Worm (Caenorhabditis elegans) whole organism, midembryonic: Measurements from ENCODE around the gene Y22D7AL.7.

ENCODE experiments used
- T22C8.4 ChIP-seq: fragments of 200-800 bp; sonication (Bioruptor generic); IDR thresholded peaks from 2 replicates; pipeline ENCODE4 v1.3.6; 2022; ENCODE audit warnings: missing genetic modification characterization, missing compliant biosample characterization
- cog-1 ChIP-seq: sonication (generic microtip); optimal IDR thresholded peaks from 2 replicates; lab custom pipeline; 2016; ENCODE audit warnings: missing genetic modification characterization, missing compliant biosample characterization
- flt-1 ChIP-seq: fragments of 200-800 bp; sonication (Bioruptor generic); IDR thresholded peaks from 2 replicates; pipeline ENCODE4 v1.3.6; 2022; ENCODE audit warnings: missing genetic modification characterization, missing compliant biosample characterization
- klf-2 ChIP-seq: fragments of 200-800 bp; sonication (Bioruptor generic); conservative IDR thresholded peaks from 2 replicates; pipeline ENCODE4 v1.3.6; 2022; ENCODE audit warnings: missing genetic modification reagents, missing genetic modification characterization, missing compliant biosample characterization
- med-1 ChIP-seq: sonication (generic microtip); optimal IDR thresholded peaks from 2 replicates; lab custom pipeline; 2017; ENCODE audit warnings: missing genetic modification characterization, mild to moderate bottlenecking, missing compliant biosample characterization, antibody characterized with exemption, missing genetic modification reagents; ENCODE audit not compliant: insufficient read depth
- ref-1 ChIP-seq: fragments of 200-800 bp; sonication (Bioruptor generic); conservative IDR thresholded peaks from 2 replicates; pipeline ENCODE4 v1.3.6; 2022; ENCODE audit warnings: missing genetic modification reagents, missing genetic modification characterization, missing compliant biosample characterization
- tab-1 ChIP-seq: fragments of 200-800 bp; sonication (Bioruptor generic); IDR thresholded peaks from 2 replicates; pipeline ENCODE4 v1.3.6; 2022; ENCODE audit warnings: missing genetic modification characterization, missing compliant biosample characterization
- ztf-23 ChIP-seq: fragments of 200-800 bp; sonication (Bioruptor generic); IDR thresholded peaks from 2 replicates; pipeline ENCODE4 v1.3.6; 2022; ENCODE audit warnings: missing genetic modification reagents, missing genetic modification characterization, missing compliant biosample characterization
- ztf-29 ChIP-seq: fragments of 200-800 bp; sonication (Bioruptor generic); IDR thresholded peaks from 2 replicates; pipeline ENCODE4 v1.3.6; 2022; ENCODE audit warnings: missing genetic modification reagents, missing genetic modification characterization, missing compliant biosample characterization

Y22D7AL.7 gene

ce11 chrIII:1616245-1617026 lies 39.9 kb downstream of the Y22D7AL.7 start:
- TF ChIP-seq T22C8.4 (GFP tag; lab: Robert Waterston, UW) = no peak
- no peak for TF ChIP-seq ztf-29 (GFP tag; lab: Robert Waterston, UW)
- TF ChIP-seq ref-1 = no peak
- no peak for TF ChIP-seq cog-1 (tag; lab: Kevin White, UChicago)
- TF ChIP-seq ztf-23 = no peak
- TF ChIP-seq med-1 (GFP tag; lab: Kevin White, UChicago) = no peak
- TF ChIP-seq klf-2 (GFP tag; lab: Robert Waterston, UW) = no peak
- TF ChIP-seq tab-1 (GFP tag; lab: Robert Waterston, UW) = no peak

ce11 chrIII:1618312-1618711 lies 41.8 kb downstream of the Y22D7AL.7 start:
- no peak for TF ChIP-seq klf-2 (GFP tag; lab: Robert Waterston, UW)
- TF ChIP-seq T22C8.4 (GFP tag; lab: Robert Waterston, UW) = peak; percentile 52; the same call in 1 of the 2 replicates

- TF ChIP-seq ztf-29 (GFP tag; lab: Robert Waterston, UW) (peak; percentile 72), med-1 (GFP tag; lab: Kevin White, UChicago) (peak; percentile 90), klf-2 (GFP tag; lab: Robert Waterston, UW) (peak; percentile 83), tab-1 (GFP tag; lab: Robert Waterston, UW) (peak; percentile 90), ref-1 (no peak), flt-1 (peak; percentile 93), ztf-23 (peak; percentile 89), cog-1 (tag; lab: Kevin White, UChicago) (peak; percentile 90), T22C8.4 (GFP tag; lab: Robert Waterston, UW) (peak; percentile 61)
Observed at ce11 chrIII:1618915-1619314, 42.4 kb downstream of the Y22D7AL.7 start, which contains the start of gene Y22D7AL.10. Y22D7AL.10 (minus strand) TSS chrIII:1618929.

- no peak for TF ChIP-seq flt-1
- TF ChIP-seq ztf-23 = no peak
- TF ChIP-seq cog-1 (tag; lab: Kevin White, UChicago) = no peak
- TF ChIP-seq ref-1 = no peak
- TF ChIP-seq med-1 (GFP tag; lab: Kevin White, UChicago) = no peak
- TF ChIP-seq T22C8.4 (GFP tag; lab: Robert Waterston, UW) = no peak
- TF ChIP-seq ztf-29 (GFP tag; lab: Robert Waterston, UW) = no peak
- no peak for TF ChIP-seq klf-2 (GFP tag; lab: Robert Waterston, UW)
- TF ChIP-seq tab-1 (GFP tag; lab: Robert Waterston, UW) = no peak
Observed at ce11 chrIII:1619442-1619841, 42.9 kb downstream of the Y22D7AL.7 start, which contains the start of gene hsp-60. hsp-60 (plus strand) TSS chrIII:1619742.

ce11 chrIII:1619890-1620289 lies 43.3 kb downstream of the Y22D7AL.7 start:
- no peak for TF ChIP-seq ztf-29 (GFP tag; lab: Robert Waterston, UW)
- TF ChIP-seq klf-2 (GFP tag; lab: Robert Waterston, UW) = no peak
- no peak for TF ChIP-seq ref-1
- no peak for TF ChIP-seq flt-1
- no peak for TF ChIP-seq T22C8.4 (GFP tag; lab: Robert Waterston, UW)
- TF ChIP-seq med-1 (GFP tag; lab: Kevin White, UChicago) = no peak
- no peak for TF ChIP-seq ztf-23
- TF ChIP-seq cog-1 (tag; lab: Kevin White, UChicago) = no peak
- TF ChIP-seq tab-1 (GFP tag; lab: Robert Waterston, UW) = no peak

ce11 chrIII:1621330-1621729 lies 44.8 kb downstream of the Y22D7AL.7 start:
- TF ChIP-seq ztf-29 (GFP tag; lab: Robert Waterston, UW) (no peak), tab-1 (GFP tag; lab: Robert Waterston, UW) (no peak), T22C8.4 (GFP tag; lab: Robert Waterston, UW) (no peak), cog-1 (tag; lab: Kevin White, UChicago) (no peak), med-1 (GFP tag; lab: Kevin White, UChicago) (no peak), ztf-23 (no peak), flt-1 (no peak), klf-2 (GFP tag; lab: Robert Waterston, UW) (no peak), ref-1 (no peak)

ce11 chrIII:1622329-1622728 lies 45.8 kb downstream of the Y22D7AL.7 start:
- TF ChIP-seq klf-2 (GFP tag; lab: Robert Waterston, UW) = no peak
- TF ChIP-seq med-1 (GFP tag; lab: Kevin White, UChicago) = no peak
- TF ChIP-seq tab-1 (GFP tag; lab: Robert Waterston, UW) = no peak
- no peak for TF ChIP-seq ztf-29 (GFP tag; lab: Robert Waterston, UW)
- TF ChIP-seq ztf-23 = no peak
- no peak for TF ChIP-seq cog-1 (tag; lab: Kevin White, UChicago)
- TF ChIP-seq ref-1 = no peak
- TF ChIP-seq flt-1 = no peak
- TF ChIP-seq T22C8.4 (GFP tag; lab: Robert Waterston, UW) = no peak

ce11 chrIII:1625660-1626275 lies 49.2 kb downstream of the Y22D7AL.7 start:
- TF ChIP-seq med-1 (GFP tag; lab: Kevin White, UChicago) = no peak
- no peak for TF ChIP-seq ztf-29 (GFP tag; lab: Robert Waterston, UW)
- TF ChIP-seq ztf-23 = no peak
- no peak for TF ChIP-seq klf-2 (GFP tag; lab: Robert Waterston, UW)
- TF ChIP-seq T22C8.4 (GFP tag; lab: Robert Waterston, UW) = no peak
- no peak for TF ChIP-seq flt-1

- no peak for TF ChIP-seq tab-1 (GFP tag; lab: Robert Waterston, UW)
- TF ChIP-seq cog-1 (tag; lab: Kevin White, UChicago) = no peak
- no peak for TF ChIP-seq T22C8.4 (GFP tag; lab: Robert Waterston, UW)
- no peak for TF ChIP-seq ztf-23
- no peak for TF ChIP-seq med-1 (GFP tag; lab: Kevin White, UChicago)
- TF ChIP-seq ref-1 = no peak
- TF ChIP-seq klf-2 (GFP tag; lab: Robert Waterston, UW) = no peak
- TF ChIP-seq ztf-29 (GFP tag; lab: Robert Waterston, UW) = no peak
- TF ChIP-seq flt-1 = no peak
Observed at ce11 chrIII:1626524-1626923, 50.0 kb downstream of the Y22D7AL.7 start, which contains the start of gene Y22D7AL.4. Y22D7AL.4 (plus strand) TSS chrIII:1626632.
